Worm (Caenorhabditis elegans) whole organism, young adult: ENCODE measurements around the gene sli-1.

ENCODE experiments used
- F57A8.1 ChIP-seq: fragments of 200-800 bp; sonication (Bioruptor generic); optimal IDR thresholded peaks from 2 replicates; lab custom pipeline; 2018; ENCODE audit warnings: mild to moderate bottlenecking, missing genetic modification characterization, moderate library complexity, missing compliant biosample characterization
- K12H6.12 ChIP-seq: fragments of 200-800 bp; sonication (Bioruptor generic); optimal IDR thresholded peaks from 2 replicates; lab custom pipeline; 2018; ENCODE audit warnings: mild to moderate bottlenecking, missing genetic modification characterization, missing compliant biosample characterization
- T07F8.4 ChIP-seq: sonication (generic microtip); optimal IDR thresholded peaks from 2 replicates; lab custom pipeline; 2016; ENCODE audit warnings: mild to moderate bottlenecking, missing genetic modification characterization, moderate library complexity, missing compliant biosample characterization
- Y79H2A.3 ChIP-seq: fragments of 200-800 bp; sonication (Bioruptor generic); conservative IDR thresholded peaks from 2 replicates; pipeline ENCODE4 v1.3.6; 2022; ENCODE audit warnings: missing genetic modification reagents, missing genetic modification characterization, missing compliant biosample characterization
- attf-3 ChIP-seq: fragments of 200-800 bp; sonication (Bioruptor generic); conservative IDR thresholded peaks from 2 replicates; pipeline ENCODE4 v1.3.6; 2022; ENCODE audit warnings: missing genetic modification reagents, missing genetic modification characterization, missing compliant biosample characterization
- attf-5 ChIP-seq: fragments of 200-800 bp; sonication (Bioruptor generic); optimal IDR thresholded peaks from 2 replicates; lab custom pipeline; 2018; ENCODE audit warnings: mild to moderate bottlenecking, missing genetic modification characterization, missing compliant biosample characterization
- bed-1 ChIP-seq: fragments of 200-800 bp; sonication (Bioruptor generic); IDR thresholded peaks from 2 replicates; pipeline ENCODE4 v1.3.6; 2022; ENCODE audit warnings: missing genetic modification reagents, missing genetic modification characterization, missing compliant biosample characterization
- bed-2 ChIP-seq: fragments of 200-800 bp; sonication (Bioruptor generic); IDR thresholded peaks from 2 replicates; pipeline ENCODE4 v1.3.6; 2022; ENCODE audit warnings: missing genetic modification reagents, missing genetic modification characterization, missing compliant biosample characterization
- ceh-40 ChIP-seq: fragments of 200-800 bp; sonication (Bioruptor generic); IDR thresholded peaks from 2 replicates; pipeline ENCODE4 v1.3.6; 2022; ENCODE audit warnings: missing genetic modification characterization, missing compliant biosample characterization
- dpff-1 ChIP-seq: sonication (generic microtip); optimal IDR thresholded peaks from 2 replicates; lab custom pipeline; 2017; ENCODE audit warnings: mild to moderate bottlenecking, missing genetic modification characterization, missing compliant biosample characterization
- egl-18 ChIP-seq: fragments of 200-800 bp; sonication (Bioruptor generic); IDR thresholded peaks from 2 replicates; pipeline ENCODE4 v1.3.6; 2022; ENCODE audit warnings: missing genetic modification reagents, missing genetic modification characterization, missing compliant biosample characterization
- egrh-3 ChIP-seq: fragments of 200-800 bp; sonication (Bioruptor generic); IDR thresholded peaks from 2 replicates; pipeline ENCODE4 v1.3.6; 2022; ENCODE audit warnings: missing genetic modification reagents, missing genetic modification characterization, missing compliant biosample characterization
- ekl-4 ChIP-seq: fragments of 200-800 bp; sonication (Bioruptor generic); IDR thresholded peaks from 2 replicates; pipeline ENCODE4 v1.3.6; 2022; ENCODE audit warnings: missing genetic modification reagents, missing genetic modification characterization, missing compliant biosample characterization
- fkh-3 ChIP-seq: sonication (generic microtip); optimal IDR thresholded peaks from 2 replicates; lab custom pipeline; 2016; ENCODE audit warnings: mild to moderate bottlenecking, missing genetic modification characterization, missing compliant biosample characterization
- hlh-12 ChIP-seq: sonication (generic microtip); optimal IDR thresholded peaks from 2 replicates; lab custom pipeline; 2016; ENCODE audit warnings: missing genetic modification characterization, missing compliant biosample characterization
- hrde-1 ChIP-seq: sonication (generic microtip); optimal IDR thresholded peaks from 2 replicates; lab custom pipeline; 2016; ENCODE audit warnings: missing genetic modification characterization, mild to moderate bottlenecking, missing compliant biosample characterization, moderate library complexity, missing genotype, missing genetic modification reagents, borderline replicate concordance
- hsf-1 ChIP-seq: fragments of 200-800 bp; sonication (Bioruptor generic); IDR thresholded peaks from 2 replicates; pipeline ENCODE4 v1.3.6; 2022; ENCODE audit warnings: missing genetic modification reagents, missing genetic modification characterization, missing compliant biosample characterization
- madf-6 ChIP-seq: fragments of 200-800 bp; sonication (Bioruptor generic); IDR thresholded peaks from 2 replicates; pipeline ENCODE4 v1.3.6; 2022; ENCODE audit warnings: missing genetic modification reagents, missing genetic modification characterization, missing compliant biosample characterization
- madf-8 ChIP-seq: fragments of 200-800 bp; sonication (Bioruptor generic); conservative IDR thresholded peaks from 2 replicates; pipeline ENCODE4 v1.3.6; 2022; ENCODE audit warnings: missing genetic modification reagents, missing genetic modification characterization, missing compliant biosample characterization
- mel-28 ChIP-seq: sonication (generic microtip); optimal IDR thresholded peaks from 2 replicates; lab custom pipeline; 2016; ENCODE audit warnings: borderline replicate concordance, mild to moderate bottlenecking, missing genetic modification characterization, missing compliant biosample characterization
- nhr-120 ChIP-seq: fragments of 200-800 bp; sonication (Bioruptor generic); IDR thresholded peaks from 2 replicates; pipeline ENCODE4 v1.3.6; 2022; ENCODE audit warnings: missing genetic modification characterization, missing compliant biosample characterization
- nhr-80 ChIP-seq: sonication (generic microtip); optimal IDR thresholded peaks from 2 replicates; lab custom pipeline; 2016; ENCODE audit warnings: missing genetic modification characterization, missing compliant biosample characterization
- sptf-2 ChIP-seq: fragments of 200-800 bp; sonication (Bioruptor generic); optimal IDR thresholded peaks from 2 replicates; lab custom pipeline; 2018; ENCODE audit warnings: mild to moderate bottlenecking, missing genetic modification characterization, missing compliant biosample characterization
- unc-62 ChIP-seq: fragments of 150-350 bp; optimal IDR thresholded peaks from 2 replicates; lab custom pipeline; 2014; ENCODE audit warnings: missing biosample characterization, missing genetic modification reagents, missing genetic modification characterization
- xnd-1 ChIP-seq: sonication (generic microtip); optimal IDR thresholded peaks from 2 replicates; lab custom pipeline; 2016; ENCODE audit warnings: missing genotype, missing genetic modification reagents, missing genetic modification characterization, missing compliant biosample characterization
- zim-3 ChIP-seq: sonication (generic microtip); optimal IDR thresholded peaks from 2 replicates; lab custom pipeline; 2017; ENCODE audit warnings: mild to moderate bottlenecking, missing genetic modification characterization, moderate library complexity, missing compliant biosample characterization
- ztf-26 ChIP-seq: sonication (generic microtip); optimal IDR thresholded peaks from 2 replicates; lab custom pipeline; 2017; ENCODE audit warnings: missing genetic modification characterization, missing compliant biosample characterization

Gene sli-1

ce11 chrX:680920-681319, 44.8 kb downstream of the sli-1 start, which contains the start of gene T19D7.7:
Gene T19D7.7 (minus strand): TSS chrX:681020.
- TF ChIP-seq ceh-40 (no peak), ztf-26 (no peak), madf-6 (GFP tag; lab: Robert Waterston, UW) (no peak), egrh-3 (GFP tag; lab: Robert Waterston, UW) (no peak), zim-3 (no peak)

ce11 chrX:671807-672206, 54.0 kb downstream of the sli-1 start, which contains the start of gene lgc-32:
Gene lgc-32 (plus strand): TSS chrX:672107.
- TF ChIP-seq hlh-12 (tag; lab: Kevin White, UChicago) (no peak), hrde-1 (tag; lab: Kevin White, UChicago) (no peak), F57A8.1 (no peak), sptf-2 (GFP tag; lab: Kevin White, UChicago) (no peak), mel-28 (tag; lab: Kevin White, UChicago) (no peak), attf-3 (GFP tag; lab: Robert Waterston, UW) (no peak), madf-8 (GFP tag; lab: Robert Waterston, UW) (no peak), bed-2 (no peak), attf-5 (GFP tag; lab: Kevin White, UChicago) (no peak), bed-1 (GFP tag; lab: Robert Waterston, UW) (no peak), hsf-1 (GFP tag; lab: Robert Waterston, UW) (no peak), nhr-120 (no peak), xnd-1 (no peak)

- no peak for TF ChIP-seq ekl-4 (GFP tag; lab: Robert Waterston, UW)
- no peak for TF ChIP-seq egl-18 (GFP tag; lab: Robert Waterston, UW)
- peak; percentile 92 for TF ChIP-seq nhr-80 (tag; lab: Kevin White, UChicago)
- TF ChIP-seq K12H6.12 (tag; lab: Kevin White, UChicago) = no peak
- TF ChIP-seq madf-8 (GFP tag; lab: Robert Waterston, UW) = no peak
- no peak for TF ChIP-seq dpff-1
- no peak for TF ChIP-seq T07F8.4 (tag; lab: Kevin White, UChicago)
- TF ChIP-seq Y79H2A.3 = no peak
- TF ChIP-seq unc-62 = peak; percentile 43
- TF ChIP-seq madf-6 (GFP tag; lab: Robert Waterston, UW) = no peak
- no peak for TF ChIP-seq fkh-3 (tag; lab: Kevin White, UChicago)
Measured at ce11 chrX:670603-671002, 55.2 kb downstream of the sli-1 start, which contains the start of gene T19D7.6. Gene T19D7.6 (minus strand): TSS chrX:670800.
